Worm (Caenorhabditis elegans) whole organism, L1 larva: ENCODE results near the gene ari-2.

Experiments used
- ama-1 ChIP-seq: fragments of 150-350 bp; optimal IDR thresholded peaks from 2 replicates; lab custom pipeline; 2014
- egl-13 ChIP-seq: sonication (generic microtip); optimal IDR thresholded peaks from 2 replicates; lab custom pipeline; 2016; ENCODE audit warnings: missing genotype, missing genetic modification reagents, missing genetic modification characterization, missing compliant biosample characterization
- irx-1 ChIP-seq: sonication (generic microtip); optimal IDR thresholded peaks from 2 replicates; lab custom pipeline; 2016; ENCODE audit warnings: missing genetic modification characterization, missing compliant biosample characterization
- isw-1 ChIP-seq: fragments of 200-800 bp; sonication (Bioruptor generic); IDR thresholded peaks from 2 replicates; pipeline ENCODE4 v1.3.6; 2022; ENCODE audit warnings: missing genetic modification characterization, missing compliant biosample characterization
- mep-1 ChIP-seq: fragments of 150-350 bp; optimal IDR thresholded peaks from 2 replicates; lab custom pipeline; 2014; ENCODE audit warnings: missing biosample characterization, missing genetic modification characterization
- nhr-71 ChIP-seq: sonication (generic microtip); optimal IDR thresholded peaks from 2 replicates; lab custom pipeline; 2016; ENCODE audit warnings: mild to moderate bottlenecking, missing genetic modification characterization, moderate library complexity, missing compliant biosample characterization
- nhr-77 ChIP-seq: fragments of 150-350 bp; optimal IDR thresholded peaks from 2 replicates; lab custom pipeline; 2014; ENCODE audit warnings: missing biosample characterization, missing genetic modification characterization
- nhr-85 ChIP-seq: sonication (generic microtip); peaks from one replicate; lab custom pipeline; 2016; ENCODE audit warnings: missing genetic modification characterization, inconsistent platforms, missing compliant biosample characterization
- skn-1 ChIP-seq: fragments of 150-350 bp; optimal IDR thresholded peaks from 2 replicates; lab custom pipeline; 2014; ENCODE audit warnings: missing biosample characterization, missing genetic modification characterization
- unc-62 ChIP-seq: fragments of 150-350 bp; optimal IDR thresholded peaks from 2 replicates; lab custom pipeline; 2014; ENCODE audit warnings: missing biosample characterization, missing genetic modification reagents, missing genetic modification characterization
- unc-98 ChIP-seq: fragments of 200-800 bp; sonication (Bioruptor generic); IDR thresholded peaks from 2 replicates; pipeline ENCODE4 v1.3.6; 2022; ENCODE audit warnings: missing genetic modification characterization, missing compliant biosample characterization

DNA sequence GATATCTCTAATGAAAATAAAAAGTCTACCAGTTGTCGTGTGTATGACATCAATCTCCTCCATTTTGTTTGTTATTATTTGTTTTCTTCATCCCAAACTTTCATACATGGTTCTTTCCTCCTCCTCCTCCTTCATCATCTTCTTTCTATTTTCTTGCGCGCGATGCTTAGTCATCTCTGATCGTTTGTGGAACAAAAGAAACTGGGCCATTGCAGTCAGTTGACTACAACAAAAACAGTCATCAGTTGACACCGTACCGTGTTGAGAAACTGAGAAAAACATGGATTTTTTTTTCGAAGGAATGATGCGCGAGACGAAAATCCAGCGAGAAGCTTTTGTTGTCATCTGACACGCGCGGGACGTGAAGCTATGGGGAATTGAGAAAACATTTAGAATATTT lies 54.3 kb downstream of the ari-2 start:
- TF ChIP-seq ama-1, result no peak
- TF ChIP-seq nhr-77 (tag; lab: Kevin White, UChicago), result no peak
- TF ChIP-seq nhr-85 (tag; lab: Kevin White, UChicago), result no peak
- no peak for TF ChIP-seq isw-1 (GFP tag; lab: Robert Waterston, UW)
- no peak for TF ChIP-seq nhr-71 (tag; lab: Kevin White, UChicago)
- no peak for TF ChIP-seq unc-62 (GFP tag; lab: Kevin White, UChicago)
- no peak for TF ChIP-seq irx-1
- no peak for TF ChIP-seq skn-1 (tag; lab: Kevin White, UChicago)
- TF ChIP-seq unc-98 (GFP tag; lab: Robert Waterston, UW), result no peak
- TF ChIP-seq mep-1, result no peak
- no peak for TF ChIP-seq egl-13 (tag; lab: Kevin White, UChicago)
